Worm (Caenorhabditis elegans): ENCODE measurements around the gene Y116A8C.20.
"Not testable (repeated sequence)": the region's sequence is repeated elsewhere in the genome, so short reads cannot be mapped to it uniquely, and the experiment has no call there.

DNA sequence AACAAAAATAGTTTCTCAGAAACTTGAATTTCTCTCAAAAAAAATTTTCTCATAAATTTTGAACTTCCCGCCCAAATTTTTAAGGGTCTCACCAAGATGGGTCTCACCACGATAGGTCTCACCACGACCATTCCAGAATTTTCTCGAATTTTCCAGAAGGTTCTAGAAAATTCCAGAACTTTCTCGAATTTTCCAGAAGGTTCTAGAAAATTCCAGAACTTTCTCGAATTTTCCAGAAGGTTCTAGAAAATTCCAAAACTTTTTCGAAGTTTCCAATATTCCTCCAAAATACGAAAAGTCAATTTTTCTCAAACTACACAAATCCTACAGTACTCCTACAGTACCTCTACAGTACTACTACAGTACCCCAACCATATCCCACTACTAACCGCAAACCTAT lies 35.3 kb downstream of the Y116A8C.20 start:
- not testable (repeated sequence) for TF ChIP-seq lsl-1 (GFP tag; optimal IDR thresholded peaks at IDR 0.05); madf-10 (tag; optimal IDR thresholded peaks at IDR 0.05); pha-4 (tag; optimal IDR thresholded peaks at IDR 0.05); snpc-4 (GFP tag; optimal IDR thresholded peaks at IDR 0.05); snpc-4 (tag; optimal IDR thresholded peaks at IDR 0.05); unc-62 (GFP tag; optimal IDR thresholded peaks at IDR 0.05)

Measured in whole organism, young adult.